Worm (Caenorhabditis elegans) whole organism, dauer: ENCODE data around the gene lgc-20.

Experiments used
- unc-62 ChIP-seq: sonication (generic microtip); optimal IDR thresholded peaks from 2 replicates; lab custom pipeline; 2017; ENCODE audit warnings: missing biosample characterization, missing genetic modification reagents, missing genetic modification characterization

lgc-20 gene

DNA sequence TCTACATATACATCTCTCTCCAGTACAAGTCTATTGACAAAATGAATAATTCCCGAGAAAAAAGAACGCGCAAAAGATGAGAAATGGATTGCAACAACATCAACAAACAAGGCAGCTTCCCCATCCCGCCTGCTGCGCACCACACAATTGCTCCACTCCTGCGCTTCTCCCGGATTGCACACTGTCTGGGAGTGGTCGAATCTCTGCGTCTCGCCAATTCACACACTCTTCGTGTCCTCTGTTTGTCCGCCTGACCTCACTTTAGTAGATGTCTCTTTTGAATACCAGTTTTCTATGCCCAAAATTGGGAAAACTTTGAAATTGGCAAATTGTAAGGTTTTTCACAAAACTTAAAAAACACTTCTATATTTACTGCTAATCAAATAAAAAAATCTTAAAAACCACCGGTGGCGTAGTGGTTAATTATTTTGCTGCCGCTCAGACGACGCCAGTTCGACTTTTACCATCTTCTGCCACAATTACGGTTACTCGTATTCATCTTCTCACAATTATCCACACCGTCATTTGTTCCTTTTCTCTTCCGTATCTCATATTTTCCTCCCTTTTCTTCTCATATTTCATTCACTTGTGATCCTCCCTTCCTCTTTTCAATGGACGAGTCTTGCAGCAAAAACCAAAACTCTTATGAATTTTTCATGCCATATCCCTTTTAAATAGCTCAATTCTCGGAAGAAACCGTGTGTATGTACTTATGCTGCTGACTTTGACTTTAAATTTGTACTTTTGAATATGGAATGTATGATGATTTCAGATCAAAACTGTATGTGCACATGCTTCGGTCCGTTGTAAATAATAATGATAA, 37.6 kb downstream of the lgc-20 start, which contains the start of gene rsf-1:
Gene rsf-1, plus strand, starts transcription at position 773 of the 823 bp plus-strand sequence.
- no peak for TF ChIP-seq unc-62

DNA sequence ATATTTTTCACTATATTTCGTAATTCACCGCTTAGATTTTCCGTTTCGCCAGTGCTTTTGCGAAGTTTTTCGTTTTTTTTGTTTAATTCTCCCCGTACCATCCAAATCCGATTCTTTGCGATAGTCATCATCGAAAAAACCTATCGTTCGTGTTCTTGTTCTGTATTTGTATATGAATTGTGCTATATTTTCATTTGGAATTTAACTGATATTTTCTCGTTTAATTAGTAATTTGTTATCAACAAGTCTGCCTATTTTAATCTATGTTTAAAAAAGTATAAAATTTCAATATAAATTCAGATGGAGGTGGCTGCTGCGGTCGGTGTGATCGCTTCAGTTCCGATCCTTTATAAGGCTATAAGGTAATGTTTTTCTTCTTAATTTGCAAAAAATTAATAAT, 40.8 kb downstream of the lgc-20 start, which contains the start of gene samp-1:
Gene samp-1, plus strand, starts transcription at position 301 of the 400 bp plus-strand sequence.
- no peak for TF ChIP-seq unc-62

DNA sequence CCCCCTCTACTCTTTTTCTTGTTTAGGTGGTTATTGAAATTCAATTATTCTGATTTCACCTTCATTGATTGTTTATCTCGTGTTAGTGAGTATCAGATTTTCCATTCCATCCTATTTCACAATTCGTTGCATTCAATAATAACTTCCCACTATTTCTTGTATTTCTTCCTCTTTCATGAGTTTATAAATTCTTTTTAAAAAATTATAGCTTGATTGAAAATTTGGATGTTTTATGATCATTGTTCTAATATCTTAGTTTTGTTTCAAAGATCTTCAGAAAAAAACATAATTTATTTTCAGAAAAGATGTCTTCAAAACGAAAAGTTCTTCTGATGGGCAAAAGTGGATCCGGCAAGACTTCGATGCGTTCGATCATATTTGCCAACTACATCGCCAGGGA, 42.4 kb downstream of the lgc-20 start, which contains the start of gene raga-1:
Gene raga-1, plus strand, starts transcription at position 301 of the 400 bp plus-strand sequence.
- no peak for TF ChIP-seq unc-62

- TF ChIP-seq unc-62, result no peak
These were observed 46.1 kb downstream of the lgc-20 start, which contains the start of gene saps-1 for ce11 chrII:11297217-11297738. Gene saps-1 (plus strand): TSS chrII:11297688.

- TF ChIP-seq unc-62, result no peak
These were observed 50.0 kb downstream of the lgc-20 start, which contains the start of gene C47G2.4 for ce11 chrII:11293433-11293832. Gene C47G2.4 (minus strand): TSS chrII:11293606.

DNA sequence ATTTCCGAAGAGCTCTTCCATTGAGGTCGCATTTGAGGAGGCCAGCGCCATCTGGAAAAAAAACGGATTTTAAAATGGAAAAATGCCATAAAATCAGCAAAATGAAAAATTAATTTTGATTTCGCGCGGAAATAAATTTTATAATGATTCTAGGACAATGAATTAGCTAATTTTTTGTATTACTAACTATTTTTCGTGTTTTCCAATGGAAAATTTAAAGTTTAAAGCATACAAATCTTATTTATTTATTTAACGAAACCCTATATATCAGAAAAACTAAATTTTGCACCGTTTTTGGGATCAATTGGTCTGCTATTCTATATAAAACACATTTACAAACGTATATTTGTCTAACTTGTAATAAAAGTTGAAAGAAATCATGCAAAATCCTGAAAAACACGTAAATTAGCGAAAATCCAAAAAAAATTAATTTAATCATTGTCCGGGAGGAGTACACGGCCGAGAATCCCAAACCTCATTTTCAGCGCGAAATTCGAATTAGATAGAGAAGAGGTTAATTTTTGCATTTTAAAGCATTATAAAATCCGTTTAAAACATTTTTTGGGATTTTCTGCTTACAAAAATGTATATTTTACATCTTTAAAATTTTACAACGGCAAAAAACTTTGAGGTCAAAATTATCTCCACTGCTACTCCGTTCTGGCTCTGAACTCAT, 53.2 kb downstream of the lgc-20 start, which contains the start of gene C47G2.3:
Gene C47G2.3, minus strand, starts transcription at position 51 of the 676 bp plus-strand sequence.
- TF ChIP-seq unc-62, result no peak
